Fruit fly (Drosophila melanogaster): ENCODE data around the gene CG42688.

Gene CG42688

DNA sequence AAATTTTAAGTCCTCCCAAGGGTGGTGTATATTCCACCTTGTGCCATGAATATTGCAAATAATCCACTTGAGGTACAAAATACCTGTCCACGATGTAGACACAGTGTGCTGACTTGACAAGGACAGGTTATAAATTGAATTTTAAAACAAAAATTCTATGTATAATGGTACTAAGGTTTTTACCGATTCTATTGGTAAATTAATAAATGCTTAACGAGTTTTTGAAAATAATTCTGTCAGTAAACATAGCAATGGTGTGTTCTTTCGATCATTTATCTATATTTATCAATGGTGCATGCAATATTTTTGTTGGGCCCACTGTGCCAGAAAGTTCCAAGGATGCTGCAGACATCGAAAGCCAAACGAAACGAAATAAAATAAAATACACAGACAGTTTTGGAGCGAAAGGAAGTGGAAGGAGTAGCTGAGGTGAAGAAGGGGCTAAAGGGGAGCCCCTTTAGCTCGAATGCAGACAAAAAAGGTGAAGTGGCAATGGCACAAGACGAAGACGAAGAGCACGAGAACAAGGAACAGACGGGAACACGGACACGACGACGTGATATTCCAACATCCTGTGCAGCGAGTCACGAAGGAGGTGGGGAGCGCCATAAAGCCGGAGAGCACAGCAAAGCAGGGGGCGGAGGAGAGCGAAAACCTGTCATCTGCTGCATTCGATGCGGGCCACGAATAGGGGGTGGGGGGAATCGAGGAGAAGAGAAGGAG, 46.5 kb downstream of the CG42688 start (continued):
- TF ChIP-seq mld (GFP tag; IDR thresholded peaks at IDR 0.05; ENCODE audit: partially characterized antibody) (no peak), HLH3B (GFP tag; IDR thresholded peaks at IDR 0.05) (no peak), Ptx1 (GFP tag; IDR thresholded peaks at IDR 0.05) (peak; percentile 13; the same call in 1 of the 2 replicates), BtbVII (GFP tag; optimal IDR thresholded peaks at IDR 0.05) (no peak), Max (GFP tag; optimal IDR thresholded peaks at IDR 0.05) (no peak), CG16813 (GFP tag; IDR thresholded peaks at IDR 0.05; ENCODE audit: partially characterized antibody) (no peak), fd96Cb (tag; optimal IDR thresholded peaks at IDR 0.05) (no peak), repo (GFP tag; optimal IDR thresholded peaks at IDR 0.05) (no peak), gem (tag; optimal IDR thresholded peaks at IDR 0.05) (peak; percentile 54), Dip2 (GFP tag; IDR thresholded peaks at IDR 0.05) (no peak), CG18619 (GFP tag; optimal IDR thresholded peaks at IDR 0.05) (no peak), Sox102F (GFP tag; optimal IDR thresholded peaks at IDR 0.05) (peak; percentile 30), Hsf (GFP tag; optimal IDR thresholded peaks at IDR 0.05) (no peak), schlank (tag; optimal IDR thresholded peaks at IDR 0.05) (no peak), CG12236 (GFP tag; optimal IDR thresholded peaks at IDR 0.05) (no peak), slbo (GFP tag; IDR thresholded peaks at IDR 0.05) (0 out of 2 replicates have a peak, but pooled peaks have one; percentile 23), klu (GFP tag; IDR thresholded peaks at IDR 0.05) (no peak), CG15269 (tag; optimal IDR thresholded peaks at IDR 0.05) (no peak), gsb-n (tag; optimal IDR thresholded peaks at IDR 0.05) (no peak), nmo (GFP tag; optimal IDR thresholded peaks at IDR 0.05) (peak; percentile 5), sr (GFP tag; IDR thresholded peaks at IDR 0.05) (no peak), HHEX (GFP tag; optimal IDR thresholded peaks at IDR 0.05) (peak; percentile 20), CG7745 (tag; optimal IDR thresholded peaks at IDR 0.05) (no peak), Rx (GFP tag; IDR thresholded peaks at IDR 0.05) (no peak), CG11560 (tag; IDR thresholded peaks at IDR 0.05) (no peak), CG17359 (tag; optimal IDR thresholded peaks at IDR 0.05) (peak; percentile 28), CG17829 (tag; optimal IDR thresholded peaks at IDR 0.05) (peak; percentile 1), ken (GFP tag; IDR thresholded peaks at IDR 0.05) (no peak), NC2β (GFP tag; optimal IDR thresholded peaks at IDR 0.05) (no peak), CG18764 (GFP tag; optimal IDR thresholded peaks at IDR 0.05) (no peak), CG11398 (GFP tag; optimal IDR thresholded peaks at IDR 0.05) (no peak), scrt (GFP tag; optimal IDR thresholded peaks at IDR 0.05) (peak; percentile 22), zf30C (GFP tag; optimal IDR thresholded peaks at IDR 0.05) (no peak), dpn (GFP tag; optimal IDR thresholded peaks at IDR 0.05) (no peak), crp (GFP tag; optimal IDR thresholded peaks at IDR 0.05) (no peak), corto (GFP tag; optimal IDR thresholded peaks at IDR 0.05) (peak; percentile 52), Meics (GFP tag; optimal IDR thresholded peaks at IDR 0.05) (peak; percentile 20), Hr3 (GFP tag; optimal IDR thresholded peaks at IDR 0.05) (no peak), Trl (optimal IDR thresholded peaks at IDR 0.05) (peak in 1 of 2 experiments; percentile 44), Trl (GFP tag; optimal IDR thresholded peaks at IDR 0.05) (no peak), MESR4 (GFP tag; optimal IDR thresholded peaks at IDR 0.05) (no peak), CG3407 (GFP tag; optimal IDR thresholded peaks at IDR 0.05) (no peak), grau (tag; optimal IDR thresholded peaks at IDR 0.05) (peak; percentile 21), Med (GFP tag) (no peak), amos (GFP tag; IDR thresholded peaks at IDR 0.05; ENCODE audit: partially characterized antibody) (no peak), Blimp-1 (GFP tag; optimal IDR thresholded peaks at IDR 0.05) (peak; percentile 28), CG15514 (GFP tag; optimal IDR thresholded peaks at IDR 0.05) (no peak), Mes4 (GFP tag; optimal IDR thresholded peaks at IDR 0.05) (no peak), sd (tag; optimal IDR thresholded peaks at IDR 0.05) (no peak), sens (GFP tag) (peak; percentile 41)

Measured in whole organism, embryonic.